Worm (Caenorhabditis elegans) whole organism, L4 larva: ENCODE measurements around the gene B0432.14.

Experiments
- F26F4.8 ChIP-seq: fragments of 200-800 bp; sonication (Bioruptor generic); conservative IDR thresholded peaks from 2 replicates; pipeline ENCODE4 v1.3.6; 2022; ENCODE audit warnings: missing genetic modification characterization, missing compliant biosample characterization
- F49E8.2 ChIP-seq: sonication (generic microtip); optimal IDR thresholded peaks from 2 replicates; lab custom pipeline; 2016; ENCODE audit warnings: missing compliant biosample characterization, mild to moderate bottlenecking, missing genetic modification characterization, borderline replicate concordance
- R02D3.7 ChIP-seq: fragments of 150-350 bp; sonication (generic microtip); optimal IDR thresholded peaks from 3 replicates; lab custom pipeline; 2014; ENCODE audit warnings: missing biosample characterization, missing genetic modification characterization
- Y48G9A.11 ChIP-seq: fragments of 200-800 bp; sonication (Bioruptor generic); IDR thresholded peaks from 2 replicates; pipeline ENCODE4 v1.3.6; 2022; ENCODE audit warnings: missing genetic modification reagents, missing genetic modification characterization, missing compliant biosample characterization
- ZK546.5 ChIP-seq, 2 experiments: sonication (generic microtip); optimal IDR thresholded peaks; 2 replicates each; lab custom pipeline; 2017; ENCODE audit warnings: missing biosample characterization in 2 of 2, missing genetic modification characterization in 2 of 2
- aha-1 ChIP-seq: fragments of 150-350 bp; peaks from one replicate; lab custom pipeline; 2014; ENCODE audit warnings: missing biosample characterization, missing genetic modification characterization
- arid-1 ChIP-seq: fragments of 200-800 bp; sonication (Bioruptor generic); conservative IDR thresholded peaks from 2 replicates; pipeline ENCODE4 v1.3.6; 2022; ENCODE audit warnings: missing genetic modification reagents, missing genetic modification characterization, missing compliant biosample characterization
- ceh-28 ChIP-seq: fragments of 150-350 bp; optimal IDR thresholded peaks from 2 replicates; lab custom pipeline; 2014; ENCODE audit warnings: missing biosample characterization, missing genetic modification reagents, missing genetic modification characterization
- ceh-32 ChIP-seq: sonication (generic microtip); optimal IDR thresholded peaks from 2 replicates; lab custom pipeline; 2016; ENCODE audit warnings: mild to moderate bottlenecking, missing genetic modification characterization, missing compliant biosample characterization; ENCODE audit not compliant: poor library complexity
- ceh-62 ChIP-seq: sonication (generic microtip); optimal IDR thresholded peaks from 2 replicates; lab custom pipeline; 2017; ENCODE audit warnings: missing biosample characterization, missing genetic modification characterization
- ctbp-1 ChIP-seq: fragments of 200-800 bp; sonication (Bioruptor generic); IDR thresholded peaks from 2 replicates; pipeline ENCODE4 v1.3.6; 2022; ENCODE audit warnings: missing genetic modification reagents, missing genetic modification characterization, missing compliant biosample characterization
- daf-19 ChIP-seq: fragments of 200-800 bp; sonication (Bioruptor generic); conservative IDR thresholded peaks from 2 replicates; pipeline ENCODE4 v1.3.6; 2022; ENCODE audit warnings: missing genetic modification characterization, missing compliant biosample characterization
- daf-8 ChIP-seq: fragments of 200-800 bp; sonication (Bioruptor generic); IDR thresholded peaks from 2 replicates; pipeline ENCODE4 v1.3.6; 2022; ENCODE audit warnings: missing genetic modification characterization, missing compliant biosample characterization
- dmd-6 ChIP-seq: fragments of 200-800 bp; sonication (Bioruptor generic); IDR thresholded peaks from 2 replicates; pipeline ENCODE4 v1.3.6; 2022; ENCODE audit warnings: missing genetic modification reagents, missing genetic modification characterization, missing compliant biosample characterization
- dmd-9 ChIP-seq: fragments of 200-800 bp; sonication (Bioruptor generic); IDR thresholded peaks from 2 replicates; pipeline ENCODE4 v1.3.6; 2022; ENCODE audit warnings: missing genetic modification reagents, missing genetic modification characterization, missing compliant biosample characterization
- dve-1 ChIP-seq: sonication (generic microtip); optimal IDR thresholded peaks from 2 replicates; lab custom pipeline; 2017; ENCODE audit warnings: antibody characterized with exemption, mild to moderate bottlenecking, missing genetic modification characterization, missing compliant biosample characterization; ENCODE audit not compliant: insufficient read depth
- egl-27 ChIP-seq: sonication (generic microtip); optimal IDR thresholded peaks from 3 replicates; lab custom pipeline; 2017; ENCODE audit warnings: missing biosample characterization, missing genetic modification reagents, missing genetic modification characterization
- egl-43 ChIP-seq: fragments of 200-800 bp; sonication (Bioruptor generic); IDR thresholded peaks from 2 replicates; pipeline ENCODE4 v1.3.6; 2022; ENCODE audit warnings: missing genetic modification reagents, missing genetic modification characterization, missing compliant biosample characterization
- fos-1 ChIP-seq: fragments of 150-350 bp; optimal IDR thresholded peaks from 2 replicates; lab custom pipeline; 2014; ENCODE audit warnings: missing biosample characterization, missing genetic modification characterization
- gei-8 ChIP-seq: fragments of 200-800 bp; sonication (Bioruptor generic); optimal IDR thresholded peaks from 2 replicates; lab custom pipeline; 2018; ENCODE audit warnings: mild to moderate bottlenecking, missing genetic modification characterization, missing compliant biosample characterization
- hif-1 ChIP-seq, 2 experiments: sonication (generic microtip); optimal IDR thresholded peaks; 2 replicates each; lab custom pipeline; 2016 to 2017; ENCODE audit warnings: missing compliant biosample characterization in 2 of 2, missing genetic modification characterization in 2 of 2, missing genetic modification reagents in 2 of 2, missing genotype in 2 of 2, mild to moderate bottlenecking in 1 of 2
- lin-15B ChIP-seq: fragments of 150-350 bp; sonication (generic microtip); optimal IDR thresholded peaks from 3 replicates; lab custom pipeline; 2014; ENCODE audit warnings: missing biosample characterization, missing genetic modification characterization
- lin-29 ChIP-seq: fragments of 200-800 bp; sonication (Bioruptor generic); IDR thresholded peaks from 2 replicates; pipeline ENCODE4 v1.3.6; 2022; ENCODE audit warnings: missing genetic modification reagents, missing genetic modification characterization, missing compliant biosample characterization
- lin-39 ChIP-seq: fragments of 150-350 bp; optimal IDR thresholded peaks from 2 replicates; lab custom pipeline; 2014; ENCODE audit warnings: missing biosample characterization, missing genetic modification reagents, missing genetic modification characterization
- lsy-2 ChIP-seq, 2 experiments: fragments of 150-350 bp in 1 of 2; sonication (generic microtip) in 1 of 2; optimal IDR thresholded peaks; 2 replicates each; lab custom pipeline; 2014 to 2017; ENCODE audit warnings: missing biosample characterization in 2 of 2, missing genetic modification characterization in 2 of 2
- mdl-1 ChIP-seq, 2 experiments: fragments of 150-350 bp in 1 of 2; sonication (generic microtip) in 1 of 2; optimal IDR thresholded peaks; 2 replicates each; lab custom pipeline; 2014 to 2017; ENCODE audit warnings: missing biosample characterization in 2 of 2, missing genetic modification characterization in 2 of 2
- mep-1 ChIP-seq: fragments of 150-350 bp; sonication (generic microtip); optimal IDR thresholded peaks from 3 replicates; lab custom pipeline; 2014; ENCODE audit warnings: missing biosample characterization, missing genetic modification characterization
- mxl-2 ChIP-seq: fragments of 200-800 bp; sonication (Bioruptor generic); conservative IDR thresholded peaks from 2 replicates; pipeline ENCODE4 v1.3.6; 2022; ENCODE audit warnings: missing genetic modification reagents, missing genetic modification characterization, missing compliant biosample characterization
- nhr-48 ChIP-seq: sonication (generic microtip); optimal IDR thresholded peaks from 2 replicates; lab custom pipeline; 2016; ENCODE audit warnings: mild to moderate bottlenecking, missing genetic modification characterization, missing compliant biosample characterization
- nhr-76 ChIP-seq: fragments of 150-350 bp; optimal IDR thresholded peaks from 2 replicates; lab custom pipeline; 2014; ENCODE audit warnings: missing biosample characterization, missing genetic modification characterization
- rbr-2 ChIP-seq: sonication (generic microtip); optimal IDR thresholded peaks from 2 replicates; lab custom pipeline; 2016; ENCODE audit warnings: missing genotype, missing genetic modification characterization, missing compliant biosample characterization
- snpc-4 ChIP-seq: fragments of 150-350 bp; optimal IDR thresholded peaks from 2 replicates; lab custom pipeline; 2014; ENCODE audit warnings: missing biosample characterization, missing genetic modification characterization
- tag-97 ChIP-seq: fragments of 200-800 bp; sonication (Bioruptor generic); IDR thresholded peaks from 2 replicates; pipeline ENCODE4 v1.3.6; 2022; ENCODE audit warnings: missing genetic modification characterization, missing compliant biosample characterization
- tra-1 ChIP-seq: fragments of 200-800 bp; sonication (Bioruptor generic); IDR thresholded peaks from 2 replicates; pipeline ENCODE4 v1.3.6; 2022; ENCODE audit warnings: missing genetic modification reagents, missing genetic modification characterization, missing compliant biosample characterization
- vab-7 ChIP-seq: fragments of 200-800 bp; sonication (Bioruptor generic); IDR thresholded peaks from 2 replicates; pipeline ENCODE4 v1.3.6; 2022; ENCODE audit warnings: missing genetic modification reagents, missing genetic modification characterization, missing compliant biosample characterization
- zip-11 ChIP-seq: fragments of 200-800 bp; sonication (Bioruptor generic); IDR thresholded peaks from 2 replicates; pipeline ENCODE4 v1.3.6; 2022; ENCODE audit warnings: missing genetic modification characterization, missing compliant biosample characterization
- zip-2 ChIP-seq: fragments of 150-350 bp; optimal IDR thresholded peaks from 2 replicates; lab custom pipeline; 2014; ENCODE audit warnings: missing biosample characterization, missing genetic modification characterization
- ztf-7 ChIP-seq: fragments of 150-350 bp; optimal IDR thresholded peaks from 2 replicates; lab custom pipeline; 2014; ENCODE audit warnings: missing biosample characterization, missing genetic modification characterization

The B0432.14 gene

DNA sequence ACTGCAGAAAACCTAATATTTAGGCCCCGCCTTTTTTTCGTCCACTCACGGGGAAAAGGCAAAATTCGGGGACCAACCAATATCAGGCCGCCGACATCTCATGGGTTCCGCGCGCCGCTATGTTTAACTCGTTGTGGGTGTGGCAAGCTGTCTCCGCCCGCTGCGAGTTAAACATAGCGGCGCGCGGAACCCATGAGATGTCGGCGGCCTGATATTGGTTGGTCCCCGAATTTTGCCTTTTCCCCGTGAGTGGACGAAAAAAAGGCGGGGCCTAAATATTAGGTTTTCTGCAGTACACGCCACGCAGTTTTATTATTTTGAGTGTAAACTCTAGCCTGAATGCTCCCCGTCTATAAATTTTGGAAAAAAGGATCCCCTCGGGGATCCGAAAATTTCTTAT, 8.4 kb upstream of the B0432.14 start:
- TF ChIP-seq aha-1 (tag; lab: Kevin White, UChicago): peak; percentile 75

DNA sequence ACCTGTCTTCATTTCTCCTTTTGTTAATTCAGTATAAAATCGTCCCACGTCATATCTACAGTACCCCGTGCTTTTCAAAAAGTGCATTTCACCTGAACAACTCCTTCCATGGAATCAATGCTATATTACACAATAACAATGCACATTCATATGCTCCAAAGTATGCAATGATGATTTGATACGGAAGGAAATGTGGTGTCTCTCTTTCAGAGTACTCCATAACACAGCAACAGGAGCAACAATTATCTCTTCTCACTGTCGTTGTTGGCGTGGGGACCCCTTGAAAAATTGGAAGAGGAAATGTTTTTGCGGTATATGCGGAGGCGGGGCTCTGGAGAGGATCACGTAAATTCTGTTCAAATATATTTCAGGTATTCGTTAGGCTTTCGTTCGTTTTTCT, 6.6 kb upstream of the B0432.14 start, which contains the start of gene cat-2:
Gene cat-2, plus strand, starts transcription at position 301 of the 400 bp plus-strand sequence.
- TF ChIP-seq tag-97 (GFP tag; lab: Robert Waterston, UW) (no peak), Y48G9A.11 (GFP tag; lab: Robert Waterston, UW) (no peak), ZK546.5 (tag; optimal IDR thresholded peaks at IDR 0.05; lab: Kevin White, UChicago) (no peak), hif-1 (tag; optimal IDR thresholded peaks at IDR 0.05; lab: Kevin White, UChicago) (no peak), daf-8 (GFP tag; lab: Robert Waterston, UW) (no peak), egl-27 (tag; lab: Kevin White, UChicago) (no peak), ctbp-1 (no peak), fos-1 (no peak), arid-1 (GFP tag; lab: Robert Waterston, UW) (no peak), nhr-76 (tag; lab: Kevin White, UChicago) (no peak), dmd-9 (GFP tag; lab: Robert Waterston, UW) (no peak), lsy-2 (tag; optimal IDR thresholded peaks at IDR 0.05; lab: Kevin White, UChicago) (no peak)

DNA sequence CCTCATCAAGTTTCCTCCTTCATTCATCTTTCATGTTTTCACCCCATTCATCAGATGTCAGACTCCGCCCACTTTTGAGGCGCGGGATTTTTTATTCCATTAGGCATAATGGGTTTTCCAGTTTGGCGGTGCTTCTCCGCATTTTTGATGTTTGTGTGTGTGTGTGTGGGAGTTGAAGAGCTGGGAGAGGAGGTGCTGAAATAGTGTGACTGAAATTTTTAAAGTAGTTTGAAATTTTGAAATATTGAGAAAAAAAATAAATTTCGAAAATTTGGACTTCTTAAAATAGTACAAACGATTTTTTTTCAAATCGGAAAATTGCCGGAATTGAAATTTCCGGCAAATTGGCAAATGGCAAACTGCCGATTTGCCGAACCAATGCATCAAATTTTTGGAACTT, 590 bp upstream of the B0432.14 start, which contains the start of gene scc-2:
Gene scc-2, minus strand, starts transcription at position 101 of the 400 bp plus-strand sequence.
- TF ChIP-seq nhr-48 (tag; lab: Kevin White, UChicago) (no peak), zip-11 (no peak), snpc-4 (no peak), ceh-62 (tag; lab: Kevin White, UChicago) (no peak)

DNA sequence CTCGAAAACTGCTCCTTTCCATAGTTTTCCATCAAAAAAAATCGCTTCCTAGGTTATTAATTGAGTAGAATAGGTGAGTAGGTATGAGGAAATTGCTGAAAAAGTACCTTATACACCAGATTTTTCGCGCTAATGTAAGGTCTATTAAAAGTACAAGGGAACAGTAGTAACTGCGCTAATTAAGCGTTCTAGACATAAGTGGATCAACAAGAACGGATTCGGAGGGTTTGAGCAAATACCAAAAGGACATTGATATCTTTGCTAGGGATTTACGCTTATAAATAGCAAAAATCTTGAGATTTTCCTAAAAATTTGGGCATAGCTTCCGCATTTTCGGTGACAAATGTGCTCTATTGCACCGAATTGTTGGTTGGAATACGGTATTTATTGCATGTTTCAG, 9.7 kb downstream of the B0432.14 start, which contains the start of gene B0432.7:
Gene B0432.7, minus strand, starts transcription at position 101 of the 400 bp plus-strand sequence.
- no peak for TF ChIP-seq gei-8
- TF ChIP-seq lin-29 (GFP tag; lab: Robert Waterston, UW): no peak
- no peak for TF ChIP-seq ceh-28 (tag; lab: Kevin White, UChicago)
- TF ChIP-seq egl-43 (GFP tag; lab: Robert Waterston, UW): no peak
- no peak for TF ChIP-seq rbr-2 (tag; lab: Kevin White, UChicago)
- no peak for TF ChIP-seq R02D3.7 (tag; lab: Kevin White, UChicago)

DNA sequence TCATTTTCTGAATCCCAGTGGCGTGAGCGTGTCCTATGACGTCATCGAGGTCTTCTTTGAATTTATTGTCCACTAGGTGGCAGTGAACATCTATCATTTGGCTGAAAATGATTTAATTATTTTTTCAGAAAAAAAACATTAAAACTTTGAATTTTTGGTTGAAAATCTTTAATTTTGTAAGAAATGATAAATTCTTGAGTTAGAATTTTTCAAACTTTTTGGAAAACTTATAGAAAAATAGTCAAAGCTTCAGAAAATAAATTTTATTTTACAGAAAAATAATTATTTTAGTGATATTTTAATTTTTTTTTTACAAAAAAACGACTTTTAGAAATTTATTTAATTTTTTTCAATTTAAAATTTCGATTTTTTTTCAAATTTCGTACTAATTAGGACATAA, 14.5 kb downstream of the B0432.14 start, which contains the start of gene B0432.8:
Gene B0432.8, minus strand, starts transcription at position 101 of the 400 bp plus-strand sequence.
- TF ChIP-seq F26F4.8 (GFP tag; lab: Robert Waterston, UW) (no peak), mdl-1 (tag; optimal IDR thresholded peaks at IDR 0.05; lab: Kevin White, UChicago) (no peak), lin-29 (GFP tag; lab: Robert Waterston, UW) (no peak), mxl-2 (GFP tag; lab: Robert Waterston, UW) (no peak), vab-7 (GFP tag; lab: Robert Waterston, UW) (no peak), dve-1 (tag; lab: Kevin White, UChicago) (no peak), zip-2 (no peak)

DNA sequence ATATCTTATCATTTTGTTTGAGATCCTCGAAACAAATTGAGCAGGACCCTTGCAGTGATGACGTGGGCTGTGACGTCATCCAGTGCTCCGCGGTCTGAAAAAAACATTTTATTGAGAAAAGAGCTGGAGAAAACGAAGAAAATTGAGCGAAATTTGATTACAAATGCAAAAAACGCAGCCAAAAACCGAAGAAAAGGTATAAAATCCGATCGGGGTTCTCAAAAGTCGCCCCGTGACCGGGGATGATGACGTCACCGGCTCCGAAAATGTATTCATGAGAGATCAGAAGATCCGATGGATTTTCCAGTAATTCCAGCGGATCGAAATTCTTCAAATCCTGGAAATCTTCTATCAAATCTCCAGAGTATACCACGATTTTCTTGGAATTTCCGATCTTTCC, 18.3 kb downstream of the B0432.14 start, which contains the start of gene trul-1:
Gene trul-1, minus strand, starts transcription at position 101 of the 400 bp plus-strand sequence.
- TF ChIP-seq lin-39 (tag; lab: Kevin White, UChicago) (no peak), dmd-6 (GFP tag; lab: Robert Waterston, UW) (no peak), tra-1 (GFP tag; lab: Robert Waterston, UW) (no peak), lin-15B (tag; lab: Kevin White, UChicago) (no peak), mep-1 (no peak), zip-2 (no peak), ctbp-1 (no peak), F49E8.2 (no peak), ceh-32 (tag; lab: Kevin White, UChicago) (no peak), daf-19 (GFP tag; lab: Robert Waterston, UW) (no peak), ztf-7 (tag; lab: Kevin White, UChicago) (no peak)
- TF ChIP-seq, all 104 proteins: peak for 0
